Worm (Caenorhabditis elegans): Measurements from ENCODE around the gene fbxb-2.

DNA sequence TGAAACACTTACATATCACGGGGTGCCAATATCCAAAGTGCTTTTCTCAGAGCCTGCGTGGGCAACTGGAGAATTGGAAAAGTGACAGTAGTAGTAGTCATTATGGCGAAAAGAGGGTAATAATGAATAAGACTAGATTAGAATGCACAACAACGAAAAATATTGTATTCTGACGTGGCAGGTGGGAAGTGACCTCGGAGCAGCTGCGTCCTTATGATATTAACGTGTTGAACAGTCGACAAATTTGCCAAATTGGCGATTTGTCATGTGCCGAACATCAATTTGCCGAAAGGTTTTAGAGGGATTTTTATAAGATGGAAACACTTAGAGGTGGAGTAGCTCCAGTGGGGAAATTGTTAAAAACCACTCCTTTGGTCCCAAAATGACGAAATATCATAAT is 13.9 kb upstream of the fbxb-2 start, which contains the start of gene str-81:
- TF ChIP-seq lin-13 (GFP tag; optimal IDR thresholded peaks at IDR 0.05): no peak
- no peak for TF ChIP-seq nhr-11 (tag; optimal IDR thresholded peaks at IDR 0.05)

Measured in whole organism, L1 larva.